Worm (Caenorhabditis elegans) whole organism, L1 larva: Measurements from ENCODE around the gene K08B12.3.

ENCODE experiments used
- C16A3.4 ChIP-seq: fragments of 150-350 bp; optimal IDR thresholded peaks from 2 replicates; lab custom pipeline; 2014; ENCODE audit warnings: missing biosample characterization, missing genetic modification characterization
- Y116A8C.19 ChIP-seq: sonication (generic microtip); optimal IDR thresholded peaks from 2 replicates; lab custom pipeline; 2016; ENCODE audit warnings: missing compliant biosample characterization, missing genetic modification characterization, borderline replicate concordance
- aha-1 ChIP-seq: fragments of 150-350 bp; optimal IDR thresholded peaks from 2 replicates; lab custom pipeline; 2014; ENCODE audit warnings: missing biosample characterization, missing genetic modification characterization
- alr-1 ChIP-seq: fragments of 200-800 bp; sonication (Bioruptor generic); optimal IDR thresholded peaks from 2 replicates; lab custom pipeline; 2018; ENCODE audit warnings: borderline replicate concordance, mild to moderate bottlenecking, missing genetic modification characterization, missing compliant biosample characterization
- ama-1 ChIP-seq: fragments of 150-350 bp; optimal IDR thresholded peaks from 2 replicates; lab custom pipeline; 2014
- blmp-1 ChIP-seq: fragments of 150-350 bp; optimal IDR thresholded peaks from 2 replicates; lab custom pipeline; 2014; ENCODE audit warnings: missing biosample characterization, missing genetic modification characterization
- ceh-63 ChIP-seq: fragments of 200-800 bp; sonication (Bioruptor generic); optimal IDR thresholded peaks from 2 replicates; lab custom pipeline; 2018; ENCODE audit warnings: mild to moderate bottlenecking, missing genetic modification characterization, missing compliant biosample characterization
- ceh-82 ChIP-seq, 3 experiments: fragments of 150-350 bp in 1 of 3; sonication (generic microtip) in 2 of 3; optimal IDR thresholded peaks; 2 replicates each; lab custom pipeline; 2014 to 2017; ENCODE audit warnings: missing biosample characterization in 3 of 3, missing genetic modification characterization in 3 of 3
- ceh-88 ChIP-seq: fragments of 200-800 bp; sonication (Bioruptor generic); IDR thresholded peaks from 2 replicates; pipeline ENCODE4 v1.3.6; 2022; ENCODE audit warnings: missing genetic modification characterization, missing compliant biosample characterization
- ces-1 ChIP-seq: fragments of 150-350 bp; optimal IDR thresholded peaks from 2 replicates; lab custom pipeline; 2014; ENCODE audit warnings: missing biosample characterization, missing genetic modification reagents, missing genetic modification characterization
- dpl-1 ChIP-seq, 3 experiments: fragments of 150-350 bp in 2 of 3; sonication (generic microtip) in 1 of 3; optimal IDR thresholded peaks; 2 replicates each; lab custom pipeline; 2014 to 2017; ENCODE audit warnings: missing biosample characterization in 3 of 3, missing genetic modification characterization in 3 of 3, missing genetic modification reagents in 3 of 3
- efl-1 ChIP-seq, 4 experiments: fragments of 150-350 bp; optimal IDR thresholded peaks in 3 of 4; peaks in 1 of 4; 1 replicate in 1 of 4; 2 replicates in 3 of 4; lab custom pipeline; 2014; ENCODE audit warnings: missing biosample characterization in 2 of 4, missing genetic modification characterization in 2 of 4, missing genetic modification reagents in 2 of 4
- egl-27 ChIP-seq, 2 experiments: fragments of 150-350 bp in 1 of 2; sonication (generic microtip); optimal IDR thresholded peaks; 3 replicates each; lab custom pipeline; 2017 to 2018; ENCODE audit warnings: missing biosample characterization in 2 of 2, missing genetic modification characterization in 2 of 2, missing genetic modification reagents in 2 of 2
- elt-2 ChIP-seq: sonication (generic microtip); optimal IDR thresholded peaks from 2 replicates; lab custom pipeline; 2016; ENCODE audit warnings: missing genetic modification characterization, mild to moderate bottlenecking, inconsistent platforms, missing compliant biosample characterization, missing genetic modification reagents
- elt-3 ChIP-seq, 6 experiments: fragments of 150-350 bp in 1 of 6; sonication (generic microtip); optimal IDR thresholded peaks; 2 replicates each; lab custom pipeline; 2017 to 2018; ENCODE audit warnings: missing biosample characterization in 6 of 6, missing genetic modification characterization in 6 of 6, inconsistent platforms in 1 of 6
- ets-5 ChIP-seq: fragments of 200-800 bp; sonication (Bioruptor generic); IDR thresholded peaks from 2 replicates; pipeline ENCODE4 v1.3.6; 2022; ENCODE audit warnings: missing genetic modification characterization, missing compliant biosample characterization
- fkh-10 ChIP-seq: sonication (generic microtip); optimal IDR thresholded peaks from 2 replicates; lab custom pipeline; 2017; ENCODE audit warnings: missing biosample characterization, missing genetic modification reagents, missing genetic modification characterization
- fkh-4 ChIP-seq: sonication (generic microtip); optimal IDR thresholded peaks from 2 replicates; lab custom pipeline; 2016; ENCODE audit warnings: missing compliant biosample characterization, missing genetic modification characterization, borderline replicate concordance
- fkh-8 ChIP-seq: sonication (generic microtip); optimal IDR thresholded peaks from 2 replicates; lab custom pipeline; 2016; ENCODE audit warnings: mild to moderate bottlenecking, missing genetic modification characterization, missing compliant biosample characterization
- grh-1 ChIP-seq: fragments of 200-800 bp; sonication (Bioruptor generic); IDR thresholded peaks from 2 replicates; pipeline ENCODE4 v1.3.6; 2022; ENCODE audit warnings: missing genetic modification reagents, missing genetic modification characterization, missing compliant biosample characterization
- hlh-17 ChIP-seq: fragments of 200-800 bp; sonication (Bioruptor generic); optimal IDR thresholded peaks from 2 replicates; lab custom pipeline; 2018; ENCODE audit warnings: missing genetic modification characterization, mild to moderate bottlenecking, missing compliant biosample characterization, moderate library complexity, borderline replicate concordance
- hlh-4 ChIP-seq: sonication (generic microtip); optimal IDR thresholded peaks from 2 replicates; lab custom pipeline; 2016; ENCODE audit warnings: mild to moderate bottlenecking, missing genetic modification characterization, missing compliant biosample characterization
- hpl-2 ChIP-seq: fragments of 150-350 bp; optimal IDR thresholded peaks from 2 replicates; lab custom pipeline; 2014; ENCODE audit warnings: missing biosample characterization, missing genetic modification reagents, missing genetic modification characterization
- irx-1 ChIP-seq: sonication (generic microtip); optimal IDR thresholded peaks from 2 replicates; lab custom pipeline; 2016; ENCODE audit warnings: missing genetic modification characterization, missing compliant biosample characterization
- lin-13 ChIP-seq: fragments of 150-350 bp; optimal IDR thresholded peaks from 2 replicates; lab custom pipeline; 2014; ENCODE audit warnings: missing biosample characterization, missing genetic modification reagents, missing genetic modification characterization
- lin-35 ChIP-seq, 2 experiments: fragments of 150-350 bp; optimal IDR thresholded peaks; 2 replicates each; lab custom pipeline; 2014; ENCODE audit warnings: missing biosample characterization in 2 of 2, missing genetic modification characterization in 2 of 2, missing genetic modification reagents in 2 of 2
- lin-39 ChIP-seq: fragments of 150-350 bp; optimal IDR thresholded peaks from 2 replicates; lab custom pipeline; 2014; ENCODE audit warnings: missing biosample characterization, missing genetic modification reagents, missing genetic modification characterization
- lir-3 ChIP-seq: sonication (generic microtip); optimal IDR thresholded peaks from 2 replicates; lab custom pipeline; 2016; ENCODE audit warnings: mild to moderate bottlenecking, missing genetic modification characterization, moderate library complexity, missing compliant biosample characterization; ENCODE audit not compliant: poor library complexity
- lsy-2 ChIP-seq, 2 experiments: fragments of 150-350 bp; optimal IDR thresholded peaks; 2 replicates each; lab custom pipeline; 2014; ENCODE audit warnings: missing biosample characterization in 2 of 2, missing genetic modification characterization in 2 of 2
- mdl-1 ChIP-seq, 2 experiments: fragments of 150-350 bp; optimal IDR thresholded peaks; 2 replicates each; lab custom pipeline; 2014 to 2017; ENCODE audit warnings: missing biosample characterization in 2 of 2, missing genetic modification characterization in 2 of 2, inconsistent platforms in 1 of 2
- mef-2 ChIP-seq: fragments of 150-350 bp; optimal IDR thresholded peaks from 2 replicates; lab custom pipeline; 2014; ENCODE audit warnings: missing biosample characterization, missing genetic modification characterization
- mep-1 ChIP-seq: fragments of 150-350 bp; optimal IDR thresholded peaks from 2 replicates; lab custom pipeline; 2014; ENCODE audit warnings: missing biosample characterization, missing genetic modification characterization
- nhr-11 ChIP-seq: fragments of 150-350 bp; optimal IDR thresholded peaks from 2 replicates; lab custom pipeline; 2014; ENCODE audit warnings: missing biosample characterization, missing genetic modification characterization
- nhr-19 ChIP-seq: fragments of 200-800 bp; sonication (Bioruptor generic); conservative IDR thresholded peaks from 2 replicates; pipeline ENCODE4 v1.3.6; 2022; ENCODE audit warnings: missing genetic modification characterization, missing compliant biosample characterization
- nhr-20 ChIP-seq: sonication (generic microtip); optimal IDR thresholded peaks from 2 replicates; lab custom pipeline; 2016; ENCODE audit warnings: mild to moderate bottlenecking, missing genetic modification characterization, missing compliant biosample characterization
- nhr-47 ChIP-seq: sonication (generic microtip); optimal IDR thresholded peaks from 2 replicates; lab custom pipeline; 2016; ENCODE audit warnings: mild to moderate bottlenecking, missing genetic modification characterization, moderate library complexity, missing compliant biosample characterization
- nhr-71 ChIP-seq: sonication (generic microtip); optimal IDR thresholded peaks from 2 replicates; lab custom pipeline; 2016; ENCODE audit warnings: mild to moderate bottlenecking, missing genetic modification characterization, moderate library complexity, missing compliant biosample characterization
- nhr-85 ChIP-seq: sonication (generic microtip); peaks from one replicate; lab custom pipeline; 2016; ENCODE audit warnings: missing genetic modification characterization, inconsistent platforms, missing compliant biosample characterization
- nhr-90 ChIP-seq: sonication (generic microtip); optimal IDR thresholded peaks from 2 replicates; lab custom pipeline; 2016; ENCODE audit warnings: mild to moderate bottlenecking, missing genetic modification characterization, missing compliant biosample characterization; ENCODE audit not compliant: poor library complexity
- snu-23 ChIP-seq: sonication (generic microtip); optimal IDR thresholded peaks from 2 replicates; lab custom pipeline; 2016; ENCODE audit warnings: missing genetic modification characterization, missing compliant biosample characterization
- sox-4 ChIP-seq: sonication (generic microtip); optimal IDR thresholded peaks from 2 replicates; lab custom pipeline; 2016; ENCODE audit warnings: missing genetic modification characterization, missing compliant biosample characterization
- tbx-2 ChIP-seq: sonication (generic microtip); optimal IDR thresholded peaks from 2 replicates; lab custom pipeline; 2016; ENCODE audit warnings: missing genetic modification characterization, missing compliant biosample characterization
- unc-130 ChIP-seq: fragments of 150-350 bp; optimal IDR thresholded peaks from 2 replicates; lab custom pipeline; 2017; ENCODE audit warnings: missing biosample characterization, missing genetic modification characterization, inconsistent platforms
- unc-30 ChIP-seq: sonication (generic microtip); optimal IDR thresholded peaks from 2 replicates; lab custom pipeline; 2017; ENCODE audit warnings: missing biosample characterization, missing genetic modification characterization
- unc-62 ChIP-seq: fragments of 150-350 bp; optimal IDR thresholded peaks from 2 replicates; lab custom pipeline; 2014; ENCODE audit warnings: missing biosample characterization, missing genetic modification reagents, missing genetic modification characterization
- unc-86 ChIP-seq: sonication (generic microtip); optimal IDR thresholded peaks from 2 replicates; lab custom pipeline; 2016; ENCODE audit warnings: missing genetic modification characterization, missing compliant biosample characterization
- unc-98 ChIP-seq: fragments of 200-800 bp; sonication (Bioruptor generic); IDR thresholded peaks from 2 replicates; pipeline ENCODE4 v1.3.6; 2022; ENCODE audit warnings: missing genetic modification characterization, missing compliant biosample characterization
- ztf-4 ChIP-seq: fragments of 150-350 bp; optimal IDR thresholded peaks from 2 replicates; lab custom pipeline; 2014; ENCODE audit warnings: missing biosample characterization, missing genetic modification characterization

K08B12.3 gene

DNA sequence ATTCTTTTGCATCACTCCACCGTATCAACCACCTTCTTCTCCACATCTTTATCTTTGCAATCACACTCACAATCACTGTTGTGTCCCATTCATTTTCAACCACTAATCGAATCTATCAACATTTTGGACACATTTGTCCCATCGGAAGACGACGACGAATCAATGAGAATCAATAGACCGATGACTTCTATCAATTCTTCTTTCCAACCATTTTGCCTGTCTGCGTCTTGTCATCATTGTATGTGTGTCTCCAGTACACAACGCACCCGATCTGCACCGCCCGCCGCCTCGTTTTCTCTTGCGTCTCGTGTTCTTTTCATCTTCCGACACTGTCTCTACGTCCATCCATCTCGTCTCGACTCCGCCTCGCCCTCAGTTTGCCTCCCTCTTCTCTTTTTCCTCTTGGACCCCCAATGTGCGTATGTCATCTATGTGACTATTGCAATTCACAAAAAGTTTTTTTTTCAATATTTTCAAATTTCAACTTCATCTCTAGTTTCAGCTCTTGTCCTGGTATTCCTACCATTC lies 11.5 kb downstream of the K08B12.3 start, which contains the start of gene dmd-7 (continued):
- TF ChIP-seq elt-2 (tag; lab: Kevin White, UChicago) (peak; percentile 51), nhr-90 (peak; percentile 91), elt-3 (tag; optimal IDR thresholded peaks at IDR 0.05; lab: Kevin White, UChicago) (peak; percentile 64 to 96 (median 90)), mef-2 (tag; lab: Kevin White, UChicago) (no peak), nhr-19 (GFP tag; lab: Robert Waterston, UW) (peak; percentile 91), grh-1 (GFP tag; lab: Robert Waterston, UW) (peak; percentile 91), nhr-47 (tag; lab: Kevin White, UChicago) (peak; percentile 91), fkh-8 (tag; lab: Kevin White, UChicago) (no peak), unc-30 (tag; lab: Kevin White, UChicago) (no peak), egl-27 (tag; optimal IDR thresholded peaks at IDR 0.05; lab: Kevin White, UChicago) (peak; percentile 71 to 90), irx-1 (peak; percentile 77), ets-5 (GFP tag; lab: Robert Waterston, UW) (no peak), tbx-2 (tag; lab: Kevin White, UChicago) (peak; percentile 93), ces-1 (no peak), ztf-4 (peak; percentile 86), unc-98 (GFP tag; lab: Robert Waterston, UW) (no peak), mep-1 (tag; lab: Kevin White, UChicago) (peak; percentile 86), blmp-1 (tag; lab: Kevin White, UChicago) (peak; percentile 86), hlh-17 (GFP tag; lab: Kevin White, UChicago) (no peak), ceh-82 (tag; optimal IDR thresholded peaks at IDR 0.05; lab: Kevin White, UChicago) (peak; percentile 88 to 93 (median 93)), hpl-2 (peak; percentile 18), nhr-11 (peak; percentile 78), fkh-10 (peak; percentile 32), nhr-85 (peak; percentile 100), ceh-88 (GFP tag; lab: Robert Waterston, UW) (peak; percentile 60; the same call in 1 of the 2 replicates), lir-3 (peak; percentile 6), alr-1 (tag; lab: Kevin White, UChicago) (no peak), lin-39 (peak; percentile 3), lin-13 (GFP tag; lab: Kevin White, UChicago) (peak; percentile 54), nhr-20 (tag; lab: Kevin White, UChicago) (peak; percentile 99), fkh-4 (no peak), ama-1 (no peak)

DNA sequence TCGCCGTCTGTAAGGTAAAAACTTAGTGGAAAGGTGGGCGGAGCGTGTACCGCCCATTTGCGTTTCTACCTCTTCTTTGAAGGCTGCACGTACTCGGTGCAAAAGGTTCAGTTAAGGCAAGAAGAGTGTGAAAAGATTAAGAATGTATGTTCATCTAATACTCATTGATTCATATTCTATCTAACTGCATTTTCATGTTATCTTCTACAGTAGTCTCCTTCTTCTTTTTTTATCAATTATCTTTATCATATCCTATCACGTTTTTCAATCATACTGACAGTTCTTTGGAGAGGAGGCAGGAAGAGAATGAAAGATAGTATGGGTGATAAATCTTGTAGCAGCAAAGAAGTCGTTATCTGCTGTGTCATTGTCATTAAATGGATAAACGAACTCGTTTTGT lies 12.4 kb downstream of the K08B12.3 start:
- TF ChIP-seq elt-3 (tag; optimal IDR thresholded peaks at IDR 0.05; lab: Kevin White, UChicago) (peak; percentile 1 to 97 (median 86)), lir-3 (peak; percentile 21), lsy-2 (tag; optimal IDR thresholded peaks at IDR 0.05; lab: Kevin White, UChicago) (peak; percentile 65 to 81), dpl-1 (GFP tag; optimal IDR thresholded peaks at IDR 0.05; lab: Kevin White, UChicago) (no peak), nhr-90 (peak; percentile 75), ceh-63 (GFP tag; lab: Kevin White, UChicago) (no peak), lin-35 (GFP tag; optimal IDR thresholded peaks at IDR 0.05; lab: Kevin White, UChicago) (peak in 1 of 2 experiments; percentile 70), nhr-85 (peak; percentile 98), hlh-4 (tag; lab: Kevin White, UChicago) (no peak), snu-23 (GFP tag; lab: Kevin White, UChicago) (peak; percentile 59), mdl-1 (tag; optimal IDR thresholded peaks at IDR 0.05; lab: Kevin White, UChicago) (peak in 1 of 2 experiments; percentile 44), aha-1 (peak; percentile 43), mep-1 (tag; lab: Kevin White, UChicago) (peak; percentile 36), hlh-17 (GFP tag; lab: Kevin White, UChicago) (no peak), ets-5 (GFP tag; lab: Robert Waterston, UW) (no peak), elt-2 (tag; lab: Kevin White, UChicago) (peak; percentile 74), ztf-4 (no peak), nhr-19 (GFP tag; lab: Robert Waterston, UW) (peak; percentile 73), C16A3.4 (tag; lab: Kevin White, UChicago) (peak; percentile 34), nhr-20 (tag; lab: Kevin White, UChicago) (peak; percentile 87), nhr-71 (peak; percentile 82), lin-13 (GFP tag; lab: Kevin White, UChicago) (peak; percentile 2), tbx-2 (tag; lab: Kevin White, UChicago) (peak; percentile 50), Y116A8C.19 (tag; lab: Kevin White, UChicago) (no peak), unc-130 (tag; lab: Kevin White, UChicago) (peak; percentile 64), unc-86 (tag; lab: Kevin White, UChicago) (no peak), nhr-47 (tag; lab: Kevin White, UChicago) (peak; percentile 65), blmp-1 (tag; lab: Kevin White, UChicago) (peak; percentile 65), egl-27 (tag; optimal IDR thresholded peaks at IDR 0.05; lab: Kevin White, UChicago) (peak in 1 of 2 experiments; percentile 61), efl-1 (optimal IDR thresholded peaks at IDR 0.05; lab: Kevin White, UChicago) (peak in 1 of 2 experiments; percentile 7), efl-1 (GFP tag; optimal IDR thresholded peaks at IDR 0.05 in 1 of 2; lab: Kevin White, UChicago) (no peak), unc-62 (no peak), sox-4 (tag; lab: Kevin White, UChicago) (peak; percentile 40)
